Worm (Caenorhabditis elegans): Measurements from ENCODE around the gene C06E8.5.

C06E8.5 gene

DNA sequence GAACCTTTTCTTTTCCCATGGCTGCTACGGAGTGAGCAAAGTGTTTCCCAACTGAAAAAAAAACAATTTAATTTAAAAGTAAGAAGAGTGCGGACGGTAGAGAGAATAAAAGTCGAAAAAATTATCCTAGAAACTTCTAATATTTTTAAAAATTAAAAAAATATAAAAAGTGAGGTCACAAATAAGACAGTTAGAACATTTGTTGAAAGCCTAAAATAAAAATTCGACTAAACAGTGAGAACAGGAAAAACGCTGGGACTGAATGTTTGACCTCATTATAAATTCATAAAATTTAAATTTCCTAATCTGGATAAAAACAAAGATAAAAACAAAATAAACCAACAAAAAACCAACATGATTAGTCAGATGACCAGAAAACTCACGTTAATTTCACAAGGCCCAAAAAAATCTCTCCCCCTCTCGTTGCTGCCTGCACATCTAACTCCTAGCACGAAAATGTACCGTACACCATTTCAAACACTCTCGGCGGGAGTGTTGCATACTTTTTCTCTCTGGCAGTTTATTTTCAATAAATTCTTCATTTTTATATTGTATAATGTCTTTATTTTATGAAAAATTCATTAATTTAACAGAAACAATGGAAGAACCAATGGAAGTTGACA, 33.5 kb downstream of the C06E8.5 start, which contains the start of the genes eef-1A.1 and rfc-4 (continued):
- TF ChIP-seq efl-1 (optimal IDR thresholded peaks at IDR 0.05): peak; percentile 98
- TF ChIP-seq efl-1 (GFP tag; optimal IDR thresholded peaks at IDR 0.05 in 1 of 2): peak; percentile 94 to 99
- no peak for TF ChIP-seq Y116A8C.19 (tag; optimal IDR thresholded peaks at IDR 0.05; ENCODE audit: borderline replicate concordance)
- TF ChIP-seq lin-35 (GFP tag; optimal IDR thresholded peaks at IDR 0.05): peak; percentile 97 to 99
- TF ChIP-seq elt-3 (tag; optimal IDR thresholded peaks at IDR 0.05): peak; percentile 80 to 100 (median 92)
- peak; percentile 75 for TF ChIP-seq sox-4 (tag; optimal IDR thresholded peaks at IDR 0.05)
- peak; percentile 27 for TF ChIP-seq fkh-4 (tag; optimal IDR thresholded peaks at IDR 0.05; ENCODE audit: borderline replicate concordance)
- peak; percentile 98 for TF ChIP-seq nhr-85 (tag)
- TF ChIP-seq ceh-8 (GFP tag; optimal IDR thresholded peaks at IDR 0.05): peak; percentile 95
- TF ChIP-seq elt-2 (tag; optimal IDR thresholded peaks at IDR 0.05): peak; percentile 59
- peak; percentile 97 for TF ChIP-seq tbx-2 (tag; optimal IDR thresholded peaks at IDR 0.05)
- no peak for TF ChIP-seq pqm-1 (tag; optimal IDR thresholded peaks at IDR 0.05)
- TF ChIP-seq isw-1 (GFP tag; IDR thresholded peaks at IDR 0.05): peak; percentile 98
- TF ChIP-seq nhr-76 (tag; optimal IDR thresholded peaks at IDR 0.05): no peak
- TF ChIP-seq sptf-1 (tag; optimal IDR thresholded peaks at IDR 0.05): no peak
- peak; percentile 92 for TF ChIP-seq blmp-1 (tag; optimal IDR thresholded peaks at IDR 0.05)
- peak; percentile 81 for TF ChIP-seq vab-15 (tag; optimal IDR thresholded peaks at IDR 0.05)
- TF ChIP-seq nhr-77 (tag; optimal IDR thresholded peaks at IDR 0.05): peak; percentile 96
- TF ChIP-seq snpc-4 (tag; optimal IDR thresholded peaks at IDR 0.05): peak; percentile 92
- peak; percentile 99 for TF ChIP-seq snu-23 (GFP tag; optimal IDR thresholded peaks at IDR 0.05)
- peak; percentile 99 to 100 for TF ChIP-seq lsy-2 (tag; optimal IDR thresholded peaks at IDR 0.05)
- peak; percentile 82 for TF ChIP-seq aha-1 (tag; optimal IDR thresholded peaks at IDR 0.05)
- peak; percentile 82 for TF ChIP-seq ama-1 (optimal IDR thresholded peaks at IDR 0.05)
- no peak for TF ChIP-seq nhr-12 (tag; optimal IDR thresholded peaks at IDR 0.05)
- peak; percentile 93 for TF ChIP-seq unc-86 (tag; optimal IDR thresholded peaks at IDR 0.05)
- TF ChIP-seq nhr-71 (tag; optimal IDR thresholded peaks at IDR 0.05): peak; percentile 98
- peak; percentile 93 for TF ChIP-seq ztf-4 (tag; optimal IDR thresholded peaks at IDR 0.05)
- TF ChIP-seq mab-9 (GFP tag; IDR thresholded peaks at IDR 0.05): peak; percentile 80
- peak; percentile 64 for TF ChIP-seq mef-2 (tag; optimal IDR thresholded peaks at IDR 0.05)
- TF ChIP-seq aly-2 (tag; optimal IDR thresholded peaks at IDR 0.05): peak; percentile 93
- peak; percentile 97 for TF ChIP-seq lin-13 (GFP tag; optimal IDR thresholded peaks at IDR 0.05)
- peak; percentile 90 for TF ChIP-seq nhr-11 (tag; optimal IDR thresholded peaks at IDR 0.05)
- no peak for TF ChIP-seq tlp-1 (tag; optimal IDR thresholded peaks at IDR 0.05)
- TF ChIP-seq lin-39 (tag; optimal IDR thresholded peaks at IDR 0.05): peak; percentile 91
- TF ChIP-seq jun-1 (tag; optimal IDR thresholded peaks at IDR 0.05): peak; percentile 95
- TF ChIP-seq rnt-1 (tag; optimal IDR thresholded peaks at IDR 0.05): peak; percentile 96
- TF ChIP-seq alr-1 (tag; optimal IDR thresholded peaks at IDR 0.05; ENCODE audit: borderline replicate concordance): no peak
- peak; percentile 98 for TF ChIP-seq nhr-20 (tag; optimal IDR thresholded peaks at IDR 0.05)
- peak; percentile 95 for TF ChIP-seq fos-1 (tag; optimal IDR thresholded peaks at IDR 0.05)
- peak; percentile 59 for TF ChIP-seq ceh-90 (tag; optimal IDR thresholded peaks at IDR 0.05)
- peak; percentile 78 for TF ChIP-seq pag-3 (tag; optimal IDR thresholded peaks at IDR 0.05; ENCODE audit: borderline replicate concordance, insufficient read depth)
- peak; percentile 92 for TF ChIP-seq fkh-10 (GFP tag; optimal IDR thresholded peaks at IDR 0.05)
- TF ChIP-seq ceh-88 (GFP tag; IDR thresholded peaks at IDR 0.05): peak; percentile 92
- TF ChIP-seq nhr-19 (GFP tag; conservative IDR thresholded peaks at IDR 0.05): peak; percentile 98
- no peak for TF ChIP-seq hlh-17 (GFP tag; optimal IDR thresholded peaks at IDR 0.05; ENCODE audit: borderline replicate concordance)
